Worm (Caenorhabditis elegans): Measurements from ENCODE around the gene C24H10.2.

DNA sequence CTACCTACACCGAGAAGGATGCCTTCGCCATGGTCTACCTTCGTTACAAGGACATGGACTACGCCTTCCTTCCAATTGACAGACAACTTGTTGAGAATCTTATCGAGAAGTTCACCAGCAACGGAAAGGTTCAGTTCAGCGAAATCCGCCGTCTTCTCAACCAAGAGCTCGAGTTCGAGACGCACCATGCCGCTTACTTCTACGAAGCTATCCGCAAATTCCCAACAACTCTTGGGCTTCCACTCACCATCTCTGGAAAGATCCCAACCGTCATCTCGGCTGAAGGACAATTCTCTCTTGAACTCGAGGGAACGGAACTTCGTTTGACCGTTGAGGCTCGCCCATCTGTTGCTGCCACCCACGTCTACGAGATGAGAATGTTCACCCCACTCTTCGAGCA, 39.0 kb downstream of the C24H10.2 start:
- TF ChIP-seq pax-1 (tag; optimal IDR thresholded peaks at IDR 0.05) (no peak), che-1 (tag; optimal IDR thresholded peaks at IDR 0.05) (no peak), sox-4 (tag; optimal IDR thresholded peaks at IDR 0.05) (no peak), ceh-6 (GFP tag; optimal IDR thresholded peaks at IDR 0.05) (no peak), unc-86 (tag; optimal IDR thresholded peaks at IDR 0.05) (no peak), ceh-48 (tag; optimal IDR thresholded peaks at IDR 0.05) (no peak), fax-1 (tag; optimal IDR thresholded peaks at IDR 0.05) (no peak), pqm-1 (tag; optimal IDR thresholded peaks at IDR 0.05) (no peak)

Data from whole organism, late embryonic.